Fruit fly (Drosophila melanogaster) whole organism, pupa: ENCODE measurements around the gene Lst8.

ENCODE experiments used
- CG10348 ChIP-seq: fragments of 200-800 bp; sonication (Bioruptor generic); IDR thresholded peaks from 2 replicates; pipeline ENCODE4 v1.3.6; 2022; ENCODE audit warnings: missing biosample characterization, missing genetic modification characterization
- CG12605 ChIP-seq: fragments of 200-800 bp; sonication (Bioruptor generic); IDR thresholded peaks from 2 replicates; pipeline ENCODE4 v1.3.6; 2022; ENCODE audit warnings: missing biosample characterization, missing genetic modification characterization
- CG13204 ChIP-seq: fragments of 200-800 bp; sonication (Bioruptor generic); optimal IDR thresholded peaks from 2 replicates; lab custom pipeline; 2018; ENCODE audit warnings: missing biosample characterization, mild to moderate bottlenecking, missing genetic modification characterization, moderate library complexity
- CG17806 ChIP-seq: fragments of 200-800 bp; sonication (Bioruptor generic); optimal IDR thresholded peaks from 2 replicates; lab custom pipeline; 2018; ENCODE audit warnings: missing biosample characterization, mild to moderate bottlenecking, missing genetic modification characterization, moderate library complexity
- CG8159 ChIP-seq: fragments of 200-800 bp; sonication (Bioruptor generic); optimal IDR thresholded peaks from 3 replicates; lab custom pipeline; 2018; ENCODE audit warnings: missing biosample characterization, mild to moderate bottlenecking, missing genetic modification characterization, moderate library complexity
- CG8301 ChIP-seq: fragments of 200-800 bp; sonication (Bioruptor generic); optimal IDR thresholded peaks from 2 replicates; lab custom pipeline; 2018; ENCODE audit warnings: missing biosample characterization, mild to moderate bottlenecking, missing genetic modification characterization
- D1 ChIP-seq: fragments of 200-800 bp; sonication (Bioruptor generic); optimal IDR thresholded peaks from 2 replicates; lab custom pipeline; 2018; ENCODE audit warnings: missing biosample characterization, mild to moderate bottlenecking, missing genetic modification characterization, moderate library complexity
- Pif1B ChIP-seq: fragments of 200-800 bp; sonication (Bioruptor generic); optimal IDR thresholded peaks from 3 replicates; lab custom pipeline; 2016; ENCODE audit warnings: missing biosample characterization, missing genetic modification characterization
- Snoo ChIP-seq: fragments of 200-800 bp; sonication (Bioruptor generic); optimal IDR thresholded peaks from 3 replicates; lab custom pipeline; 2017; ENCODE audit warnings: missing biosample characterization, mild to moderate bottlenecking, missing genetic modification characterization, inconsistent platforms
- fd96Ca ChIP-seq: fragments of 200-800 bp; sonication (Bioruptor generic); IDR thresholded peaks from 3 replicates; pipeline ENCODE4 v1.3.6; 2022; ENCODE audit warnings: missing biosample characterization, missing genetic modification characterization
- gl ChIP-seq: fragments of 200-800 bp; sonication (Bioruptor generic); optimal IDR thresholded peaks from 2 replicates; lab custom pipeline; 2018; ENCODE audit warnings: missing biosample characterization, mild to moderate bottlenecking, missing genetic modification characterization

DNA sequence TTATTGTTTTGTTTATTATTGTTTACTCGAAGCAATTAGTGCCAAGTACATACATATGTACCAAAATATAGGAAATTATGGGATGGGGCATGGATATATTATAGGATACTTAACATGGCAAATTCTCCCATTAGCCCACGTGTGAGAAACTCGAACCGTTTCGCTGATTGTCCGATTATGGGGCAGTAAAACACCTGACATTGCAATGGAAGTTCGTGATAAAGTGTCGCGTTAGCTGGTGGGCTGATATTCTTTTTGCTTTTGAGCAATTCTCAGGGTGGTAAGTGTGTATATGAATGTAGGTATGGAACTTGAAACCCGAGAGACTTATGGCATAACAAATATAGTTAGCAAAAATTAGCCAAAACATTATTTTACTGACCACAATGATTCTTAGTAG, 27.8 kb downstream of the Lst8 start:
- TF ChIP-seq CG12605 (GFP tag; lab: Robert Waterston, UW) = no peak
- no peak for TF ChIP-seq gl (tag; lab: Kevin White, UChicago)
- no peak for TF ChIP-seq CG8159 (tag; lab: Kevin White, UChicago)
- no peak for TF ChIP-seq D1
- no peak for TF ChIP-seq fd96Ca
- no peak for TF ChIP-seq CG8301 (tag; lab: Kevin White, UChicago)
- TF ChIP-seq CG13204 (GFP tag; lab: Kevin White, UChicago) = no peak
- TF ChIP-seq Snoo (tag; lab: Kevin White, UChicago) = no peak
- TF ChIP-seq CG17806 (tag; lab: Kevin White, UChicago) = no peak
- no peak for TF ChIP-seq CG10348 (GFP tag; lab: Robert Waterston, UW)
- TF ChIP-seq Pif1B (GFP tag; lab: Kevin White, UChicago) = no peak
